Worm (Caenorhabditis elegans) whole organism, late embryonic: ENCODE data around the gene col-159.

Experiments used
- C08G9.2 ChIP-seq: sonication (generic microtip); optimal IDR thresholded peaks from 2 replicates; lab custom pipeline; 2016; ENCODE audit warnings: mild to moderate bottlenecking, missing genetic modification characterization, moderate library complexity, missing compliant biosample characterization
- C38D4.7 ChIP-seq: fragments of 200-800 bp; sonication (Bioruptor generic); optimal IDR thresholded peaks from 2 replicates; lab custom pipeline; 2018; ENCODE audit warnings: mild to moderate bottlenecking, missing genetic modification characterization, moderate library complexity, missing compliant biosample characterization
- K09A11.1 ChIP-seq: sonication (generic microtip); optimal IDR thresholded peaks from 2 replicates; lab custom pipeline; 2017; ENCODE audit warnings: antibody characterized with exemption, mild to moderate bottlenecking, missing genetic modification characterization, missing compliant biosample characterization; ENCODE audit not compliant: insufficient read depth
- T23F11.4 ChIP-seq: fragments of 200-800 bp; sonication (Bioruptor generic); optimal IDR thresholded peaks from 2 replicates; lab custom pipeline; 2018; ENCODE audit warnings: mild to moderate bottlenecking, missing genetic modification characterization, missing compliant biosample characterization
- ceh-14 ChIP-seq: sonication (generic microtip); optimal IDR thresholded peaks from 2 replicates; lab custom pipeline; 2016; ENCODE audit warnings: missing genotype, missing genetic modification characterization, missing compliant biosample characterization
- ceh-19 ChIP-seq: fragments of 200-800 bp; sonication (Bioruptor generic); optimal IDR thresholded peaks from 2 replicates; lab custom pipeline; 2018; ENCODE audit warnings: mild to moderate bottlenecking, missing genetic modification characterization, missing compliant biosample characterization
- ceh-2 ChIP-seq: sonication (generic microtip); optimal IDR thresholded peaks from 2 replicates; lab custom pipeline; 2016; ENCODE audit warnings: missing genotype, missing genetic modification characterization, missing compliant biosample characterization
- ceh-31 ChIP-seq: sonication (generic microtip); optimal IDR thresholded peaks from 2 replicates; lab custom pipeline; 2016; ENCODE audit warnings: missing genetic modification characterization, missing compliant biosample characterization
- che-1 ChIP-seq: sonication (generic microtip); optimal IDR thresholded peaks from 2 replicates; lab custom pipeline; 2016; ENCODE audit warnings: mild to moderate bottlenecking, missing genetic modification characterization, missing compliant biosample characterization
- dmd-4 ChIP-seq: sonication (generic microtip); optimal IDR thresholded peaks from 2 replicates; lab custom pipeline; 2016; ENCODE audit warnings: borderline replicate concordance, missing genetic modification characterization, missing compliant biosample characterization
- elt-2 ChIP-seq: sonication (generic microtip); optimal IDR thresholded peaks from 2 replicates; lab custom pipeline; 2016; ENCODE audit warnings: missing genetic modification reagents, missing genetic modification characterization, missing compliant biosample characterization
- ets-4 ChIP-seq: sonication (generic microtip); optimal IDR thresholded peaks from 2 replicates; lab custom pipeline; 2016; ENCODE audit warnings: missing genetic modification characterization, missing compliant biosample characterization
- fax-1 ChIP-seq: sonication (generic microtip); optimal IDR thresholded peaks from 2 replicates; lab custom pipeline; 2016; ENCODE audit warnings: missing genotype, missing genetic modification characterization, missing compliant biosample characterization
- hlh-13 ChIP-seq: fragments of 200-800 bp; sonication (Bioruptor generic); optimal IDR thresholded peaks from 2 replicates; lab custom pipeline; 2018; ENCODE audit warnings: mild to moderate bottlenecking, missing genetic modification characterization, missing compliant biosample characterization
- hlh-15 ChIP-seq: sonication (generic microtip); optimal IDR thresholded peaks from 2 replicates; lab custom pipeline; 2016; ENCODE audit warnings: missing genetic modification characterization, missing compliant biosample characterization
- hlh-30 ChIP-seq: sonication (generic microtip); optimal IDR thresholded peaks from 2 replicates; lab custom pipeline; 2017; ENCODE audit warnings: antibody characterized with exemption, missing genetic modification characterization, missing compliant biosample characterization; ENCODE audit not compliant: insufficient read depth
- hlh-6 ChIP-seq: sonication (generic microtip); optimal IDR thresholded peaks from 2 replicates; lab custom pipeline; 2016; ENCODE audit warnings: missing genotype, missing genetic modification characterization, missing compliant biosample characterization
- madf-2 ChIP-seq: sonication (generic microtip); optimal IDR thresholded peaks from 2 replicates; lab custom pipeline; 2017; ENCODE audit warnings: missing genetic modification characterization, missing compliant biosample characterization
- mec-3 ChIP-seq: sonication (generic microtip); optimal IDR thresholded peaks from 2 replicates; lab custom pipeline; 2016; ENCODE audit warnings: borderline replicate concordance, missing genetic modification characterization, missing compliant biosample characterization
- nhr-232 ChIP-seq: sonication (generic microtip); optimal IDR thresholded peaks from 2 replicates; lab custom pipeline; 2016; ENCODE audit warnings: missing genetic modification characterization, missing compliant biosample characterization
- odd-2 ChIP-seq: sonication (generic microtip); optimal IDR thresholded peaks from 2 replicates; lab custom pipeline; 2017; ENCODE audit warnings: antibody characterized with exemption, mild to moderate bottlenecking, missing genetic modification characterization, missing compliant biosample characterization
- pag-3 ChIP-seq: sonication (generic microtip); optimal IDR thresholded peaks from 2 replicates; lab custom pipeline; 2016; ENCODE audit warnings: missing compliant biosample characterization, missing genetic modification characterization, borderline replicate concordance
- pha-2 ChIP-seq: sonication (generic microtip); optimal IDR thresholded peaks from 2 replicates; lab custom pipeline; 2017; ENCODE audit warnings: mild to moderate bottlenecking, missing genetic modification characterization, missing compliant biosample characterization
- pros-1 ChIP-seq: fragments of 150-350 bp; optimal IDR thresholded peaks from 2 replicates; lab custom pipeline; 2014; ENCODE audit warnings: missing biosample characterization, missing genetic modification reagents, missing genetic modification characterization
- sox-2 ChIP-seq: fragments of 200-800 bp; sonication (Bioruptor generic); IDR thresholded peaks from 2 replicates; pipeline ENCODE4 v1.3.6; 2022; ENCODE audit warnings: missing genetic modification reagents, missing genetic modification characterization, missing compliant biosample characterization
- syd-9 ChIP-seq: sonication (generic microtip); optimal IDR thresholded peaks from 2 replicates; lab custom pipeline; 2016; ENCODE audit warnings: mild to moderate bottlenecking, missing genetic modification characterization, moderate library complexity, missing compliant biosample characterization
- tbx-2 ChIP-seq: sonication (generic microtip); optimal IDR thresholded peaks from 2 replicates; lab custom pipeline; 2016; ENCODE audit warnings: missing genetic modification characterization, missing compliant biosample characterization
- ttx-3 ChIP-seq: sonication (generic microtip); optimal IDR thresholded peaks from 2 replicates; lab custom pipeline; 2016; ENCODE audit warnings: missing genetic modification reagents, missing genetic modification characterization, missing compliant biosample characterization
- unc-42 ChIP-seq: sonication (generic microtip); optimal IDR thresholded peaks from 2 replicates; lab custom pipeline; 2016; ENCODE audit warnings: missing genotype, missing genetic modification characterization, missing compliant biosample characterization
- unc-86 ChIP-seq: sonication (generic microtip); optimal IDR thresholded peaks from 2 replicates; lab custom pipeline; 2016; ENCODE audit warnings: missing genetic modification characterization, missing compliant biosample characterization

Gene col-159

ce11 chrV:13176117-13176753 is 25.7 kb downstream of the col-159 start, which contains the start of gene him-17 (continued):
- TF ChIP-seq K09A11.1 (tag; lab: Kevin White, UChicago) (peak; percentile 34), mec-3 (tag; lab: Kevin White, UChicago) (no peak), madf-2 (tag; lab: Kevin White, UChicago) (peak; percentile 20), C38D4.7 (GFP tag; lab: Kevin White, UChicago) (peak; percentile 47), syd-9 (tag; lab: Kevin White, UChicago) (no peak), odd-2 (tag; lab: Kevin White, UChicago) (peak; percentile 47), hlh-15 (tag; lab: Kevin White, UChicago) (peak; percentile 25), fax-1 (tag; lab: Kevin White, UChicago) (peak; percentile 15), ceh-19 (GFP tag; lab: Kevin White, UChicago) (peak; percentile 49), sox-2 (GFP tag; lab: Robert Waterston, UW) (peak; percentile 43; the same call in 1 of the 2 replicates), tbx-2 (tag; lab: Kevin White, UChicago) (peak; percentile 52), ceh-2 (tag; lab: Kevin White, UChicago) (peak; percentile 23), che-1 (peak; percentile 43), hlh-6 (no peak), unc-86 (tag; lab: Kevin White, UChicago) (peak; percentile 27), unc-42 (tag; lab: Kevin White, UChicago) (peak; percentile 56), pag-3 (tag; lab: Kevin White, UChicago) (no peak), ceh-14 (tag; lab: Kevin White, UChicago) (peak; percentile 77), C08G9.2 (tag; lab: Kevin White, UChicago) (peak; percentile 51), ttx-3 (tag; lab: Kevin White, UChicago) (peak; percentile 64), T23F11.4 (GFP tag; lab: Kevin White, UChicago) (no peak)

ce11 chrV:13173718-13174117 is 28.3 kb downstream of the col-159 start:
- TF ChIP-seq K09A11.1 (tag; lab: Kevin White, UChicago) (no peak), dmd-4 (tag; lab: Kevin White, UChicago) (no peak), ets-4 (tag; lab: Kevin White, UChicago) (no peak), elt-2 (peak; percentile 23), ceh-19 (GFP tag; lab: Kevin White, UChicago) (no peak)

ce11 chrV:13170497-13170896 is 31.5 kb downstream of the col-159 start:
- TF ChIP-seq pha-2 (no peak), ceh-31 (tag; lab: Kevin White, UChicago) (peak; percentile 0), unc-42 (tag; lab: Kevin White, UChicago) (peak; percentile 74), ceh-14 (tag; lab: Kevin White, UChicago) (peak; percentile 32)
- TF ChIP-seq, all 69 proteins: peak for 3

ce11 chrV:13166582-13166981 is 35.4 kb downstream of the col-159 start:
- no peak for TF ChIP-seq nhr-232 (tag; lab: Kevin White, UChicago)
- peak; percentile 22 for TF ChIP-seq unc-42 (tag; lab: Kevin White, UChicago)
- peak; percentile 15 for TF ChIP-seq hlh-30

ce11 chrV:13165244-13165643 is 36.7 kb downstream of the col-159 start:
- peak; percentile 94 for TF ChIP-seq unc-42 (tag; lab: Kevin White, UChicago)
- TF ChIP-seq K09A11.1 (tag; lab: Kevin White, UChicago), result no peak
- TF ChIP-seq hlh-13 (GFP tag; lab: Kevin White, UChicago), result no peak
- no peak for TF ChIP-seq pros-1 (tag; lab: Kevin White, UChicago)
- TF ChIP-seq ttx-3 (tag; lab: Kevin White, UChicago), result no peak
